Fruit fly (Drosophila melanogaster) whole organism, prepupa: Measurements from ENCODE around the gene PIP82.
A peak's percentile ranks its signal among the peaks of the same experiment; 100 is the strongest.

ENCODE experiments used
- Blimp-1 ChIP-seq: fragments of 200-800 bp; sonication (Bioruptor generic); optimal IDR thresholded peaks from 3 replicates; lab custom pipeline; 2017; ENCODE audit warnings: missing biosample characterization, missing genetic modification characterization, mild to moderate bottlenecking, moderate library complexity, missing genetic modification reagents
- CG11294 ChIP-seq: fragments of 200-800 bp; sonication (Bioruptor generic); IDR thresholded peaks from 2 replicates; pipeline ENCODE4 v1.3.6; 2022; ENCODE audit warnings: missing biosample characterization, missing genetic modification characterization
- CG15336 ChIP-seq: fragments of 200-800 bp; sonication (Bioruptor generic); IDR thresholded peaks from 2 replicates; pipeline ENCODE4 v1.3.6; 2022; ENCODE audit warnings: missing biosample characterization, missing genetic modification characterization
- CG3919 ChIP-seq: fragments of 200-800 bp; sonication (Bioruptor generic); optimal IDR thresholded peaks from 3 replicates; lab custom pipeline; 2016; ENCODE audit warnings: missing biosample characterization, missing genetic modification characterization
- CG6808 ChIP-seq: fragments of 200-800 bp; sonication (Bioruptor generic); optimal IDR thresholded peaks from 3 replicates; lab custom pipeline; 2017; ENCODE audit warnings: missing biosample characterization, missing genetic modification characterization, mild to moderate bottlenecking, moderate library complexity, missing genetic modification reagents
- CG6854 ChIP-seq: fragments of 200-800 bp; sonication (Bioruptor generic); optimal IDR thresholded peaks from 2 replicates; lab custom pipeline; 2017; ENCODE audit warnings: missing biosample characterization, mild to moderate bottlenecking, missing genetic modification characterization
- Eip78C ChIP-seq: fragments of 200-800 bp; sonication (Bioruptor generic); peaks from one replicate; lab custom pipeline; 2016; ENCODE audit warnings: missing biosample characterization, missing genetic modification characterization
- OdsH ChIP-seq: fragments of 200-800 bp; sonication (Bioruptor generic); optimal IDR thresholded peaks from 3 replicates; lab custom pipeline; 2016; ENCODE audit warnings: missing biosample characterization, missing genetic modification characterization
- dac ChIP-seq: fragments of 200-800 bp; sonication (Bioruptor generic); optimal IDR thresholded peaks from 2 replicates; lab custom pipeline; 2017; ENCODE audit warnings: missing biosample characterization, mild to moderate bottlenecking, missing genetic modification characterization
- esn ChIP-seq: fragments of 200-800 bp; sonication (Bioruptor generic); optimal IDR thresholded peaks from 2 replicates; lab custom pipeline; 2016; ENCODE audit warnings: missing biosample characterization, mild to moderate bottlenecking, missing genetic modification characterization, moderate library complexity
- ss ChIP-seq, 2 experiments: fragments of 200-800 bp; sonication (Bioruptor generic); optimal IDR thresholded peaks; 2 replicates in 1 of 2; 3 replicates in 1 of 2; lab custom pipeline; 2017 to 2018; ENCODE audit warnings: mild to moderate bottlenecking in 2 of 2, missing biosample characterization in 2 of 2, missing genetic modification characterization in 2 of 2, moderate library complexity in 1 of 2
- topi ChIP-seq: fragments of 200-800 bp; sonication (Bioruptor generic); optimal IDR thresholded peaks from 3 replicates; lab custom pipeline; 2016; ENCODE audit warnings: missing biosample characterization, missing genetic modification characterization

DNA sequence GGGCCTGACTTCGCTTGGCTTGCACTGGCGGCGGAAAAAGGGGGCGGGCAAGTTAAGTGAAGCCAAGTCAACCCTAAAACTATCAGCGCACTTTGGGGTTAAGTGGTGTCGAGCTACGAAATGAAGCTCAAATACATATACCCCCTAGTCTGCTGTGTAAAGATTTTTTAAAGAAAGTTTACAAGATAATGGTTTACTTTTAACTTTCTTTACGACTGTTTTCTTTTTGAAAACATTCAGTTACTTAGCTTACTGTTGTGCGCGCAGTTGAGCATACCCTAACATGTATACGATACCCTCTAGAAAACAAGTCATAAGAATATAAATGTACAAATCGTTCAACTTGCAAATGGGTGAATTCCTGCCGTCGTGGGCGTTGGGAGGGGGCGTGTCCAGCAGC lies 13.2 kb upstream of the PIP82 start:
- TF ChIP-seq OdsH (GFP tag; lab: Kevin White, UChicago) (peak; percentile 8), Blimp-1 (GFP tag; lab: Kevin White, UChicago) (no peak), esn (GFP tag; lab: Kevin White, UChicago) (no peak), ss (GFP tag; optimal IDR thresholded peaks at IDR 0.05; lab: Kevin White, UChicago) (no peak), Eip78C (peak; percentile 51), dac (GFP tag; lab: Kevin White, UChicago) (no peak), CG6808 (GFP tag; lab: Kevin White, UChicago) (no peak), CG11294 (GFP tag; lab: Robert Waterston, UW) (no peak), CG6854 (GFP tag; lab: Kevin White, UChicago) (no peak), topi (no peak), CG3919 (GFP tag; lab: Kevin White, UChicago) (no peak), CG15336 (GFP tag; lab: Robert Waterston, UW) (no peak)
